Worm (Caenorhabditis elegans) whole organism, midembryonic: ENCODE measurements around the gene dot-1.5.

Experiments
- T22C8.4 ChIP-seq: fragments of 200-800 bp; sonication (Bioruptor generic); IDR thresholded peaks from 2 replicates; pipeline ENCODE4 v1.3.6; 2022; ENCODE audit warnings: missing genetic modification characterization, missing compliant biosample characterization
- cog-1 ChIP-seq: sonication (generic microtip); optimal IDR thresholded peaks from 2 replicates; lab custom pipeline; 2016; ENCODE audit warnings: missing genetic modification characterization, missing compliant biosample characterization
- flt-1 ChIP-seq: fragments of 200-800 bp; sonication (Bioruptor generic); IDR thresholded peaks from 2 replicates; pipeline ENCODE4 v1.3.6; 2022; ENCODE audit warnings: missing genetic modification characterization, missing compliant biosample characterization
- klf-2 ChIP-seq: fragments of 200-800 bp; sonication (Bioruptor generic); conservative IDR thresholded peaks from 2 replicates; pipeline ENCODE4 v1.3.6; 2022; ENCODE audit warnings: missing genetic modification reagents, missing genetic modification characterization, missing compliant biosample characterization
- med-1 ChIP-seq: sonication (generic microtip); optimal IDR thresholded peaks from 2 replicates; lab custom pipeline; 2017; ENCODE audit warnings: missing genetic modification characterization, mild to moderate bottlenecking, missing compliant biosample characterization, antibody characterized with exemption, missing genetic modification reagents; ENCODE audit not compliant: insufficient read depth
- ref-1 ChIP-seq: fragments of 200-800 bp; sonication (Bioruptor generic); conservative IDR thresholded peaks from 2 replicates; pipeline ENCODE4 v1.3.6; 2022; ENCODE audit warnings: missing genetic modification reagents, missing genetic modification characterization, missing compliant biosample characterization
- tab-1 ChIP-seq: fragments of 200-800 bp; sonication (Bioruptor generic); IDR thresholded peaks from 2 replicates; pipeline ENCODE4 v1.3.6; 2022; ENCODE audit warnings: missing genetic modification characterization, missing compliant biosample characterization
- ztf-23 ChIP-seq: fragments of 200-800 bp; sonication (Bioruptor generic); IDR thresholded peaks from 2 replicates; pipeline ENCODE4 v1.3.6; 2022; ENCODE audit warnings: missing genetic modification reagents, missing genetic modification characterization, missing compliant biosample characterization
- ztf-29 ChIP-seq: fragments of 200-800 bp; sonication (Bioruptor generic); IDR thresholded peaks from 2 replicates; pipeline ENCODE4 v1.3.6; 2022; ENCODE audit warnings: missing genetic modification reagents, missing genetic modification characterization, missing compliant biosample characterization

The dot-1.5 gene

ce11 chrX:1960895-1961715 is 43.8 kb downstream of the dot-1.5 start:
- TF ChIP-seq ref-1 (GFP tag; lab: Robert Waterston, UW) (no peak), med-1 (GFP tag; lab: Kevin White, UChicago) (no peak), cog-1 (tag; lab: Kevin White, UChicago) (peak; percentile 10), flt-1 (GFP tag; lab: Robert Waterston, UW) (no peak), klf-2 (GFP tag; lab: Robert Waterston, UW) (no peak)

- TF ChIP-seq ztf-23 (GFP tag; lab: Robert Waterston, UW) (no peak), klf-2 (GFP tag; lab: Robert Waterston, UW) (no peak)
Measured at ce11 chrX:1962273-1962672, 45.0 kb downstream of the dot-1.5 start, which contains the start of gene F52D2.7. Gene F52D2.7, plus strand, starts transcription at chrX:1962573.

ce11 chrX:1964411-1964810 is 47.1 kb downstream of the dot-1.5 start:
- TF ChIP-seq ref-1 (GFP tag; lab: Robert Waterston, UW) = no peak
- TF ChIP-seq flt-1 (GFP tag; lab: Robert Waterston, UW) = no peak
- TF ChIP-seq T22C8.4 (GFP tag; lab: Robert Waterston, UW) = no peak
- no peak for TF ChIP-seq tab-1
- no peak for TF ChIP-seq cog-1 (tag; lab: Kevin White, UChicago)
- no peak for TF ChIP-seq ztf-29 (GFP tag; lab: Robert Waterston, UW)
- no peak for TF ChIP-seq med-1 (GFP tag; lab: Kevin White, UChicago)
- no peak for TF ChIP-seq klf-2 (GFP tag; lab: Robert Waterston, UW)

ce11 chrX:1964828-1965227 is 47.6 kb downstream of the dot-1.5 start:
- no peak for TF ChIP-seq med-1 (GFP tag; lab: Kevin White, UChicago)
- no peak for TF ChIP-seq klf-2 (GFP tag; lab: Robert Waterston, UW)
- no peak for TF ChIP-seq ztf-29 (GFP tag; lab: Robert Waterston, UW)
- no peak for TF ChIP-seq flt-1 (GFP tag; lab: Robert Waterston, UW)
- TF ChIP-seq T22C8.4 (GFP tag; lab: Robert Waterston, UW) = no peak
- no peak for TF ChIP-seq ztf-23 (GFP tag; lab: Robert Waterston, UW)
- no peak for TF ChIP-seq tab-1
- TF ChIP-seq ref-1 (GFP tag; lab: Robert Waterston, UW) = no peak
- TF ChIP-seq cog-1 (tag; lab: Kevin White, UChicago) = no peak
